Fruit fly (Drosophila melanogaster) whole organism, embryonic: ENCODE measurements around the gene CG13365.
A peak's percentile ranks its signal among the peaks of the same experiment; 100 is the strongest.

Experiments used
- Atf6 ChIP-seq: fragments of 200-800 bp; sonication (Bioruptor generic); IDR thresholded peaks from 2 replicates; pipeline ENCODE4 v1.3.6; 2022; ENCODE audit warnings: missing biosample characterization, missing genetic modification characterization
- Awh ChIP-seq: fragments of 200-800 bp; sonication (Bioruptor generic); IDR thresholded peaks from 2 replicates; pipeline ENCODE4, ENCODE4 v1.3.6; 2022; ENCODE audit warnings: missing biosample characterization, missing genetic modification characterization
- B-H2 ChIP-seq: fragments of 200-800 bp; sonication (Bioruptor generic); optimal IDR thresholded peaks from 2 replicates; lab custom pipeline; 2018; ENCODE audit warnings: missing biosample characterization, mild to moderate bottlenecking, missing genetic modification characterization
- C15 ChIP-seq: fragments of 200-800 bp; sonication (Bioruptor generic); IDR thresholded peaks from 3 replicates; pipeline ENCODE4 v1.3.6; 2022; ENCODE audit warnings: missing biosample characterization, missing genetic modification characterization
- CG1024 ChIP-seq: fragments of 200-800 bp; sonication (Bioruptor generic); IDR thresholded peaks from 2 replicates; pipeline ENCODE4 v1.3.6; 2022; ENCODE audit warnings: missing biosample characterization, missing genetic modification characterization
- CG10543 ChIP-seq: fragments of 200-800 bp; sonication (Bioruptor generic); optimal IDR thresholded peaks from 3 replicates; lab custom pipeline; 2017; ENCODE audit warnings: missing biosample characterization, mild to moderate bottlenecking, missing genetic modification characterization, moderate library complexity
- CG11085 ChIP-seq: fragments of 200-800 bp; sonication (Bioruptor generic); IDR thresholded peaks from 2 replicates; pipeline ENCODE4 v1.3.6; 2022; ENCODE audit warnings: missing biosample characterization, missing genetic modification characterization
- CG1233 ChIP-seq: fragments of 200-800 bp; sonication (Bioruptor generic); optimal IDR thresholded peaks from 4 replicates; lab custom pipeline; 2018; ENCODE audit warnings: missing biosample characterization, mild to moderate bottlenecking, missing genetic modification characterization
- CG12769 ChIP-seq: fragments of 200-800 bp; sonication (Bioruptor generic); optimal IDR thresholded peaks from 2 replicates; lab custom pipeline; 2019; ENCODE audit warnings: missing biosample characterization, mild to moderate bottlenecking, missing genetic modification characterization, moderate library complexity
- CG13123 ChIP-seq: fragments of 200-800 bp; sonication (Bioruptor generic); optimal IDR thresholded peaks from 2 replicates; lab custom pipeline; 2016; ENCODE audit warnings: missing biosample characterization, missing genetic modification characterization
- CG14050 ChIP-seq: fragments of 200-800 bp; sonication (Bioruptor generic); IDR thresholded peaks from 3 replicates; pipeline ENCODE4 v1.3.6; 2022; ENCODE audit warnings: missing biosample characterization, missing genetic modification characterization
- CG1647 ChIP-seq: fragments of 200-800 bp; sonication (Bioruptor generic); optimal IDR thresholded peaks from 3 replicates; lab custom pipeline; 2016; ENCODE audit warnings: missing biosample characterization, missing genetic modification characterization
- CG17359 ChIP-seq: fragments of 200-800 bp; sonication (Bioruptor generic); optimal IDR thresholded peaks from 3 replicates; lab custom pipeline; 2018; ENCODE audit warnings: missing biosample characterization, mild to moderate bottlenecking, missing genetic modification characterization, moderate library complexity
- CG1832 ChIP-seq: fragments of 200-800 bp; sonication (Bioruptor generic); optimal IDR thresholded peaks from 2 replicates; lab custom pipeline; 2017; ENCODE audit warnings: missing biosample characterization, mild to moderate bottlenecking, missing genetic modification characterization, inconsistent platforms
- CG2120 ChIP-seq: fragments of 200-800 bp; sonication (Bioruptor generic); optimal IDR thresholded peaks from 3 replicates; lab custom pipeline; 2016; ENCODE audit warnings: missing biosample characterization, missing genetic modification characterization
- CG2678 ChIP-seq: fragments of 200-800 bp; sonication (Bioruptor generic); optimal IDR thresholded peaks from 3 replicates; lab custom pipeline; 2019; ENCODE audit warnings: missing biosample characterization, mild to moderate bottlenecking, missing genetic modification characterization, moderate library complexity
- CG30403 ChIP-seq: fragments of 200-800 bp; sonication (Bioruptor generic); optimal IDR thresholded peaks from 3 replicates; lab custom pipeline; 2016; ENCODE audit warnings: missing biosample characterization, missing genetic modification characterization
- CG30431 ChIP-seq: fragments of 200-800 bp; sonication (Bioruptor generic); optimal IDR thresholded peaks from 2 replicates; lab custom pipeline; 2017; ENCODE audit warnings: missing biosample characterization, missing genetic modification characterization
- CG31224 ChIP-seq: fragments of 200-800 bp; sonication (Bioruptor generic); IDR thresholded peaks from 2 replicates; pipeline ENCODE4 v1.3.6; 2022; ENCODE audit warnings: missing biosample characterization, missing genetic modification characterization
- CG31441 ChIP-seq: fragments of 200-800 bp; sonication (Bioruptor generic); IDR thresholded peaks from 2 replicates; pipeline ENCODE4 v1.3.6; 2022; ENCODE audit warnings: missing biosample characterization, missing genetic modification characterization
- CG33557 ChIP-seq: fragments of 200-800 bp; sonication (Bioruptor generic); optimal IDR thresholded peaks from 2 replicates; lab custom pipeline; 2019; ENCODE audit warnings: missing biosample characterization, mild to moderate bottlenecking, missing genetic modification characterization, moderate library complexity
- CG5180 ChIP-seq: fragments of 200-800 bp; sonication (Bioruptor generic); optimal IDR thresholded peaks from 3 replicates; lab custom pipeline; 2017; ENCODE audit warnings: missing biosample characterization, missing genetic modification characterization, mild to moderate bottlenecking, moderate library complexity, missing genetic modification reagents
- CG6272 ChIP-seq: fragments of 200-800 bp; sonication (Bioruptor generic); IDR thresholded peaks from 2 replicates; pipeline ENCODE4 v1.3.6; 2022; ENCODE audit warnings: missing biosample characterization, missing genetic modification characterization
- Doc2 ChIP-seq: fragments of 200-800 bp; sonication (Bioruptor generic); IDR thresholded peaks from 2 replicates; pipeline ENCODE4 v1.3.6; 2022; ENCODE audit warnings: missing biosample characterization, missing genetic modification characterization
- Doc3 ChIP-seq: fragments of 200-800 bp; sonication (Bioruptor generic); IDR thresholded peaks from 3 replicates; pipeline ENCODE4 v1.3.6; 2022; ENCODE audit warnings: missing biosample characterization, missing genetic modification characterization; ENCODE audit not compliant: partially characterized antibody
- Dref ChIP-seq: fragments of 200-800 bp; sonication (Bioruptor generic); IDR thresholded peaks from 2 replicates; pipeline ENCODE4 v1.3.6; 2022; ENCODE audit warnings: missing biosample characterization, missing genetic modification characterization
- HHEX ChIP-seq: fragments of 200-800 bp; sonication (Bioruptor generic); optimal IDR thresholded peaks from 3 replicates; lab custom pipeline; 2017; ENCODE audit warnings: missing biosample characterization, mild to moderate bottlenecking, missing genetic modification characterization, missing genetic modification reagents
- Hsf ChIP-seq: fragments of 200-800 bp; sonication (Bioruptor generic); optimal IDR thresholded peaks from 3 replicates; lab custom pipeline; 2016; ENCODE audit warnings: missing biosample characterization, missing genetic modification characterization
- Lpt ChIP-seq: fragments of >200 bp; optimal IDR thresholded peaks from 2 replicates; lab custom pipeline; 2018; ENCODE audit warnings: missing biosample characterization, missing genetic modification characterization
- Myb ChIP-seq: fragments of 200-800 bp; sonication (Bioruptor generic); optimal IDR thresholded peaks from 2 replicates; lab custom pipeline; 2016; ENCODE audit warnings: missing biosample characterization, missing genetic modification characterization
- Optix ChIP-seq: fragments of 200-800 bp; sonication (Bioruptor generic); IDR thresholded peaks from 3 replicates; pipeline ENCODE4 v1.3.6; 2022; ENCODE audit warnings: missing biosample characterization, missing genetic modification characterization
- Pdp1 ChIP-seq, 2 experiments: fragments of 200-800 bp; sonication (Bioruptor generic); optimal IDR thresholded peaks; 3 replicates each; lab custom pipeline; 2016; ENCODE audit warnings: missing biosample characterization in 2 of 2, missing genetic modification characterization in 2 of 2, mild to moderate bottlenecking in 1 of 2, moderate library complexity in 1 of 2
- TFAM ChIP-seq: fragments of 200-800 bp; sonication (Bioruptor generic); optimal IDR thresholded peaks from 2 replicates; lab custom pipeline; 2017; ENCODE audit warnings: missing biosample characterization, missing genetic modification characterization, inconsistent platforms
- Trl ChIP-seq, 3 experiments: fragments of >200 bp in 2 of 3; fragments of 200-800 bp in 1 of 3; sonication (Bioruptor generic) in 1 of 3; optimal IDR thresholded peaks; 2 replicates in 1 of 3; 3 replicates in 2 of 3; lab custom pipeline; 2016 to 2017; ENCODE audit warnings: missing biosample characterization in 1 of 3, missing genetic modification characterization in 1 of 3
- fd102C ChIP-seq: fragments of 200-800 bp; sonication (Bioruptor generic); optimal IDR thresholded peaks from 2 replicates; lab custom pipeline; 2018; ENCODE audit warnings: missing biosample characterization, mild to moderate bottlenecking, missing genetic modification characterization, moderate library complexity
- gce ChIP-seq: fragments of 200-800 bp; sonication (Bioruptor generic); IDR thresholded peaks from 3 replicates; pipeline ENCODE4 v1.3.6; 2022; ENCODE audit warnings: missing biosample characterization, missing genetic modification characterization
- gro ChIP-seq: fragments of 200-800 bp; sonication (Bioruptor generic); optimal IDR thresholded peaks from 2 replicates; lab custom pipeline; 2016; ENCODE audit warnings: missing biosample characterization, missing genetic modification characterization
- gt ChIP-seq: fragments of 200-800 bp; sonication (Bioruptor generic); IDR thresholded peaks from 2 replicates; pipeline ENCODE4 v1.3.6; 2022; ENCODE audit warnings: missing biosample characterization, missing genetic modification characterization
- hbn ChIP-seq: fragments of 200-800 bp; sonication (Bioruptor generic); IDR thresholded peaks from 2 replicates; pipeline ENCODE4 v1.3.6; 2022; ENCODE audit warnings: missing biosample characterization, missing genetic modification characterization; ENCODE audit not compliant: partially characterized antibody
- nerfin-2 ChIP-seq: fragments of 200-800 bp; sonication (Bioruptor generic); IDR thresholded peaks from 2 replicates; pipeline ENCODE4 v1.3.6; 2022; ENCODE audit warnings: missing biosample characterization, missing genetic modification characterization; ENCODE audit not compliant: partially characterized antibody
- p53 ChIP-seq: fragments of 200-800 bp; sonication (Bioruptor generic); optimal IDR thresholded peaks from 2 replicates; lab custom pipeline; 2016; ENCODE audit warnings: missing biosample characterization, missing genetic modification characterization
- prd ChIP-seq, 3 experiments: fragments of >200 bp in 2 of 3; fragments of 200-800 bp in 1 of 3; sonication (Bioruptor generic) in 1 of 3; optimal IDR thresholded peaks in 2 of 3; IDR thresholded peaks in 1 of 3; 2 replicates in 2 of 3; 3 replicates in 1 of 3; pipeline versions ENCODE4 v1.3.6 to Lab custom; 2017 to 2022; ENCODE audit warnings: missing biosample characterization in 1 of 3, missing genetic modification characterization in 1 of 3
- sob ChIP-seq: fragments of 200-800 bp; sonication (Bioruptor generic); IDR thresholded peaks from 2 replicates; pipeline ENCODE4 v1.3.6; 2022; ENCODE audit warnings: missing biosample characterization, missing genetic modification characterization
- tna ChIP-seq: fragments of 200-800 bp; sonication (Bioruptor generic); IDR thresholded peaks from 2 replicates; pipeline ENCODE4 v1.3.6; 2022; ENCODE audit warnings: missing biosample characterization, missing genetic modification characterization; ENCODE audit not compliant: partially characterized antibody
- toy ChIP-seq: fragments of 200-800 bp; sonication (Bioruptor generic); IDR thresholded peaks from 2 replicates; pipeline ENCODE4 v1.3.6; 2022; ENCODE audit warnings: missing biosample characterization, missing genetic modification characterization
- trem ChIP-seq: fragments of 200-800 bp; optimal IDR thresholded peaks from 3 replicates; lab custom pipeline; 2019; ENCODE audit warnings: missing biosample characterization, mild to moderate bottlenecking, missing genetic modification characterization, moderate library complexity
- twi ChIP-seq: fragments of 200-800 bp; optimal IDR thresholded peaks from 2 replicates; lab custom pipeline; 2019; ENCODE audit warnings: missing biosample characterization, mild to moderate bottlenecking, missing genetic modification characterization, moderate library complexity
- unc-4 ChIP-seq: fragments of 200-800 bp; sonication (Bioruptor generic); IDR thresholded peaks from 2 replicates; pipeline ENCODE4 v1.3.6; 2022; ENCODE audit warnings: missing biosample characterization, missing genetic modification characterization; ENCODE audit not compliant: partially characterized antibody
- vnd ChIP-seq: fragments of 200-800 bp; sonication (Bioruptor generic); IDR thresholded peaks from 3 replicates; pipeline ENCODE4 v1.3.6; 2022; ENCODE audit warnings: missing biosample characterization, missing genetic modification characterization; ENCODE audit not compliant: partially characterized antibody
- yki ChIP-seq: fragments of >200 bp; optimal IDR thresholded peaks from 3 replicates; lab custom pipeline; 2018
- zf30C ChIP-seq: fragments of 200-800 bp; sonication (Bioruptor generic); optimal IDR thresholded peaks from 3 replicates; lab custom pipeline; 2018; ENCODE audit warnings: missing biosample characterization, mild to moderate bottlenecking, missing genetic modification characterization

CG13365 gene

DNA sequence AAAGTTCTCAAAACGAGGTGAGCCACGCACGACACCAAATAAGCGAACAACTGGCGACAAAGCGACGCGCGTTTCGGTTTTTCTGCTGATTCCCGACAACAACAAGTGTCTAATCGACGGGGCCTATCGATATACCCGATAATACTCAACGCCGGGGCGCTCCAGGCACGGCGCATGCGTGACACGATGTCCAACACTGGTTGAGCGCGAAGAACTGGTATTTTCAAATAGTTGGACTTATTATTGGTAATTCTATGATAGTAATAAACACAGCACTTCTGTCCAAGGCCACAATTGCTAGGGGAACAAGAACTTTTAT, 3.6 kb downstream of the CG13365 start (continued):
- TF ChIP-seq CG30403 (GFP tag; lab: Kevin White, UChicago), result no peak
- no peak for TF ChIP-seq Atf6 (GFP tag; lab: Robert Waterston, UW)
- TF ChIP-seq Doc3 (GFP tag; lab: Robert Waterston, UW), result peak; percentile 73
- no peak for TF ChIP-seq TFAM (GFP tag; lab: Kevin White, UChicago)
- no peak for TF ChIP-seq gt (GFP tag; lab: Robert Waterston, UW)
- TF ChIP-seq yki (lab: Kevin White, UChicago), result no peak
- TF ChIP-seq fd102C, result no peak
- TF ChIP-seq toy (GFP tag; lab: Robert Waterston, UW), result no peak
- no peak for TF ChIP-seq CG5180 (GFP tag; lab: Kevin White, UChicago)
- no peak for TF ChIP-seq Doc2
- no peak for TF ChIP-seq twi (tag; lab: Kevin White, UChicago)
- TF ChIP-seq B-H2 (GFP tag; lab: Kevin White, UChicago), result no peak
- peak; percentile 40; the same call in 1 of the 2 replicates for TF ChIP-seq tna (GFP tag; lab: Robert Waterston, UW)
- no peak for TF ChIP-seq CG1024
- TF ChIP-seq sob, result 0 out of 2 replicates have a peak, but pooled peaks have one; percentile 11
- no peak for TF ChIP-seq CG11085 (GFP tag; lab: Robert Waterston, UW)
- TF ChIP-seq p53 (GFP tag; lab: Kevin White, UChicago), result peak; percentile 3
- peak; percentile 44 for TF ChIP-seq Myb (GFP tag; lab: Kevin White, UChicago)
- no peak for TF ChIP-seq CG31224 (GFP tag; lab: Robert Waterston, UW)
- TF ChIP-seq CG10543 (GFP tag; lab: Kevin White, UChicago), result no peak
- no peak for TF ChIP-seq CG14050 (GFP tag; lab: Robert Waterston, UW)
- peak; percentile 61 for TF ChIP-seq CG12769 (tag; lab: Kevin White, UChicago)
- peak; percentile 76 for TF ChIP-seq hbn (GFP tag; lab: Robert Waterston, UW)
- no peak for TF ChIP-seq HHEX (GFP tag; lab: Kevin White, UChicago)
- TF ChIP-seq CG2678 (tag; lab: Kevin White, UChicago), result no peak
- peak; percentile 35 for TF ChIP-seq gro (GFP tag; lab: Kevin White, UChicago)
- TF ChIP-seq Dref, result peak; percentile 85
- no peak for TF ChIP-seq Trl (optimal IDR thresholded peaks at IDR 0.05; lab: Kevin White, UChicago)
- TF ChIP-seq Trl (GFP tag; optimal IDR thresholded peaks at IDR 0.05; lab: Kevin White, UChicago), result no peak
- peak; percentile 13 for TF ChIP-seq Hsf (GFP tag; lab: Kevin White, UChicago)
- no peak for TF ChIP-seq zf30C
- no peak for TF ChIP-seq CG31441 (GFP tag; lab: Robert Waterston, UW)
- TF ChIP-seq CG33557, result no peak
- TF ChIP-seq Pdp1 (GFP tag; optimal IDR thresholded peaks at IDR 0.05; lab: Kevin White, UChicago), result peak in 1 of 2 experiments; percentile 17
- peak; percentile 15 for TF ChIP-seq CG2120
- no peak for TF ChIP-seq C15 (GFP tag; lab: Robert Waterston, UW)
- TF ChIP-seq CG17359 (tag; lab: Kevin White, UChicago), result no peak
- no peak for TF ChIP-seq CG1832 (GFP tag; lab: Kevin White, UChicago)
- no peak for TF ChIP-seq CG6272 (GFP tag; lab: Robert Waterston, UW)
- TF ChIP-seq nerfin-2 (GFP tag; lab: Robert Waterston, UW), result peak; percentile 42; the same call in 1 of the 2 replicates
- no peak for TF ChIP-seq Optix (GFP tag; lab: Robert Waterston, UW)
- no peak for TF ChIP-seq CG30431 (GFP tag; lab: Kevin White, UChicago)
- peak; percentile 77 for TF ChIP-seq unc-4 (GFP tag; lab: Robert Waterston, UW)
- no peak for TF ChIP-seq CG13123 (GFP tag; lab: Kevin White, UChicago)
- TF ChIP-seq gce (GFP tag; lab: Robert Waterston, UW), result no peak
- TF ChIP-seq Lpt, result no peak
- TF ChIP-seq Awh (GFP tag; lab: Robert Waterston, UW), result no peak
- peak; percentile 91 for TF ChIP-seq vnd (GFP tag; lab: Robert Waterston, UW)
- TF ChIP-seq CG1233 (GFP tag; lab: Kevin White, UChicago), result no peak
- TF ChIP-seq CG1647 (GFP tag; lab: Kevin White, UChicago), result no peak
- TF ChIP-seq prd (optimal IDR thresholded peaks at IDR 0.05; lab: Kevin White, UChicago), result no peak
- TF ChIP-seq prd (GFP tag; IDR thresholded peaks at IDR 0.05; lab: Robert Waterston, UW), result 0 out of 3 replicates have a peak, but pooled peaks have one; percentile 27
- peak; percentile 14 for TF ChIP-seq trem
